Fruit fly (Drosophila melanogaster): ENCODE results near the gene Wdr24.
A peak's percentile ranks its signal among the peaks of the same experiment; 100 is the strongest.

The Wdr24 gene

dm6 chr3R:29711434-29711833, 33.5 kb downstream of the Wdr24 start (continued):
- TF ChIP-seq Dll (GFP tag; IDR thresholded peaks at IDR 0.05; ENCODE audit: partially characterized antibody) (no peak), Hr39 (optimal IDR thresholded peaks at IDR 0.05) (no peak), CG5180 (GFP tag; optimal IDR thresholded peaks at IDR 0.05) (no peak), CG11723 (GFP tag; optimal IDR thresholded peaks at IDR 0.05) (no peak), sd (tag; optimal IDR thresholded peaks at IDR 0.05) (no peak), sob (GFP tag; IDR thresholded peaks at IDR 0.05) (no peak), CG3838 (GFP tag; optimal IDR thresholded peaks at IDR 0.05) (no peak), CG4730 (GFP tag; IDR thresholded peaks at IDR 0.05) (no peak), kah (GFP tag; optimal IDR thresholded peaks at IDR 0.05) (no peak), CG2116 (GFP tag; optimal IDR thresholded peaks at IDR 0.05) (no peak), abd-A (tag; optimal IDR thresholded peaks at IDR 0.05) (no peak), Gsc (GFP tag; IDR thresholded peaks at IDR 0.05) (no peak), zfh1 (GFP tag; IDR thresholded peaks at IDR 0.05) (peak; percentile 54; the same call in 2 of the 3 replicates), H2.0 (GFP tag; IDR thresholded peaks at IDR 0.05) (0 out of 2 replicates have a peak, but pooled peaks have one; percentile 13), CG9609 (GFP tag; optimal IDR thresholded peaks at IDR 0.05) (no peak), CG13775 (GFP tag; optimal IDR thresholded peaks at IDR 0.05) (no peak), CG2712 (tag; optimal IDR thresholded peaks at IDR 0.05) (peak; percentile 14), vvl (GFP tag; IDR thresholded peaks at IDR 0.05) (0 out of 2 replicates have a peak, but pooled peaks have one; percentile 17), CG12104 (GFP tag; optimal IDR thresholded peaks at IDR 0.05) (no peak), CG8924 (tag; optimal IDR thresholded peaks at IDR 0.05) (no peak), Taf1 (GFP tag; IDR thresholded peaks at IDR 0.05) (no peak), trem (tag; optimal IDR thresholded peaks at IDR 0.05) (no peak), dimm (GFP tag; IDR thresholded peaks at IDR 0.05) (no peak), CG2202 (tag; optimal IDR thresholded peaks at IDR 0.05) (no peak), Doc3 (GFP tag; IDR thresholded peaks at IDR 0.05; ENCODE audit: partially characterized antibody) (no peak), al (GFP tag; IDR thresholded peaks at IDR 0.05) (no peak), CG17612 (GFP tag; IDR thresholded peaks at IDR 0.05) (no peak), CG17328 (GFP tag; IDR thresholded peaks at IDR 0.05) (peak; percentile 59), CG13894 (tag; optimal IDR thresholded peaks at IDR 0.05) (no peak), ci (GFP tag; IDR thresholded peaks at IDR 0.05) (peak; percentile 62; the same call in 2 of the 3 replicates), sens (GFP tag) (peak; percentile 81), CG18476 (GFP tag; optimal IDR thresholded peaks at IDR 0.05) (no peak), CG11504 (tag; optimal IDR thresholded peaks at IDR 0.05) (peak; percentile 32), CG8089 (GFP tag; optimal IDR thresholded peaks at IDR 0.05) (no peak), grau (tag; optimal IDR thresholded peaks at IDR 0.05) (peak; percentile 0), CG10462 (GFP tag; optimal IDR thresholded peaks at IDR 0.05) (no peak), tap (tag; optimal IDR thresholded peaks at IDR 0.05) (no peak), Atf6 (GFP tag; IDR thresholded peaks at IDR 0.05) (no peak), Hmr (GFP tag; optimal IDR thresholded peaks at IDR 0.05) (no peak), luna (GFP tag; optimal IDR thresholded peaks at IDR 0.05) (no peak), Nf-YC (tag; optimal IDR thresholded peaks at IDR 0.05) (no peak), CG6254 (GFP tag; optimal IDR thresholded peaks at IDR 0.05) (no peak), vnd (GFP tag; IDR thresholded peaks at IDR 0.05; ENCODE audit: partially characterized antibody) (no peak), phol (tag; optimal IDR thresholded peaks at IDR 0.05) (peak; percentile 19), gcm (GFP tag; optimal IDR thresholded peaks at IDR 0.05) (no peak), wor (GFP tag; IDR thresholded peaks at IDR 0.05) (no peak), CG11560 (tag; IDR thresholded peaks at IDR 0.05) (no peak), Side (GFP tag; optimal IDR thresholded peaks at IDR 0.05) (no peak), gt (GFP tag; IDR thresholded peaks at IDR 0.05) (no peak), CG8359 (GFP tag; optimal IDR thresholded peaks at IDR 0.05; ENCODE audit: borderline replicate concordance) (no peak), sens-2 (GFP tag; IDR thresholded peaks at IDR 0.05) (0 out of 2 replicates have a peak, but pooled peaks have one; percentile 14), CG7987 (GFP tag; optimal IDR thresholded peaks at IDR 0.05) (no peak)
